Fruit fly (Drosophila melanogaster): ENCODE data around the gene GIIIspla2.

Gene GIIIspla2

DNA sequence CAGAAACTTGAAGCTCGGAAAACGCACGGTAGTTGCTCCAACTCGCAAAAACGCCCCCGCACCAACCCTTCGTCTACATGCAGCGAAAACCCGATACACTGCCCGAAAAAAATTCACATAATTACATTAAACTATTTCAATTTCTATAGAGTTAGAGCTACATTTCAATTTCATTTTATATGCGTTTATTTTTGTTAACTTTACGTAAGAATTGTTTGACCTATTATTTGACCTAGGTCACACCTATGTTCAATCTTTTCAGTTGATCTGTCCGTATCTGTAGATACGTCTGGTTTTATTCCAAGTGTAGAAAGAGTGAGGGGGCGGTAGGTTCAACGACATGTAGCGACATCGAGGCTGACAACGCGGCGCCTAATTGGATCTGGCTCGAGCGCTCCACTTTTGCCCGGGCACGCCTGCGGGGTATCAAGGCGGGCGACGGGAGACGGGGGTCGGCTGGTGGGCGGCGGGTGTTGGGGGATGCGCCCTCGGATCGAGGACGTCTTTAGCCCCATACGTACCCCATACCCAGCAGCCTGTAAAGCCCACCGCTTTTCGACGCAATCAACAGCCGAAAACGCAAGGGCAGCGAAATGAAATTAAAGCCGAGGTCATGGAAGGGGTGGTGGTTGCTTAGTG, 45.4 kb downstream of the GIIIspla2 start:
- TF ChIP-seq Dll (optimal IDR thresholded peaks at IDR 0.05) (no peak), EcR (GFP tag; optimal IDR thresholded peaks at IDR 0.05) (no peak), pan (optimal IDR thresholded peaks at IDR 0.05) (no peak), usp (GFP tag; optimal IDR thresholded peaks at IDR 0.05) (no peak)

DNA sequence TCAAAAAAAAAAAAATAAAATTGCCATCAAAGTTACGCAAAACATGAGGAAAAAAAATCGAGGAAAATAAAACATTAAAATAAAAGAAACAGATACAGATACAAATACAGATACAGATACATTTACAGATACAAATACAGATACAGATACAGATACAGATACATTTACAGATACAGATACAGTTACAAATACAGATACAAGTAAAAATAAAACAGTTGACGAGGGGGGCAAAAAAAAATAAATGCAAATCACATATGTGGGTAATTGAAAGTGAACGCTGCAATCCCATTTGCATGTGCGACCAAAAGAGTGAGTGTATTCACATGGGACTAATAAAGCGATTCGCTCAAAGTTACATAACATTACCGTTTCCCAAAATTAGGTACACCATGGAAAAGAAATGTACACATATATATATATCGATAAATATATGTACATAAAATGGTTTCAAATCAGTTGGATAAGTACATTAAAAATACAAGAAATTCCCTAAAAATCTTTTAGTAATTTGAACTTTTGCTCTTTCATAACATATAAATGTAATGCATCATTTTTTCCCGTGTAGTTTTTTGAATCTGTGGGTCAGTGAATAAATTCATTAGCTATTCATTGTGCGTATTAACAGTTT, 48.3 kb downstream of the GIIIspla2 start:
- no peak for TF ChIP-seq EcR (GFP tag; optimal IDR thresholded peaks at IDR 0.05)
- TF ChIP-seq usp (GFP tag; optimal IDR thresholded peaks at IDR 0.05) = no peak
- TF ChIP-seq CG8478 (optimal IDR thresholded peaks at IDR 0.05) = no peak

DNA sequence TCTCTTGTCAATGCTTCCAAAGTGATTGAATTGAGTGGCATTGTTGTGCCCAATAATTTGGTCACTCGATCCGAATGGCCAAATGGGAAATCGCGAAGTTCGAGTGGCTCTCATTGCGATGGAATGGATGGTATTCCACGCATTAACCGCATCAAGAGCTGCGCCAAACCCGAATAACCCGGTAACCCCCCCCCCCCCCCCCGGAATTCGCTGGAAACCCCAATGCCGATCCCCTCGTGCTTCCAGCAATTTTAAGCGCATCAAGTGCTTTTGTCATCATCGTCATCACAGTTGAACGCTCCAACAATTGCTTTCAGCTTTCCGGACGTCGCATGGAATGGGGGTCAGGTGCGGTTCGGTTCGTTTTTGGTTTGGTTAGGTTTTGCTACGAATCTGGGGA, 49.1 kb downstream of the GIIIspla2 start:
- no peak for TF ChIP-seq pan (optimal IDR thresholded peaks at IDR 0.05)
- TF ChIP-seq psq (optimal IDR thresholded peaks at IDR 0.05) = no peak
- TF ChIP-seq Dll (optimal IDR thresholded peaks at IDR 0.05) = no peak
- no peak for TF ChIP-seq usp (GFP tag; optimal IDR thresholded peaks at IDR 0.05)
- TF ChIP-seq EcR (GFP tag; optimal IDR thresholded peaks at IDR 0.05) = no peak
- no peak for TF ChIP-seq CG8478 (optimal IDR thresholded peaks at IDR 0.05)

DNA sequence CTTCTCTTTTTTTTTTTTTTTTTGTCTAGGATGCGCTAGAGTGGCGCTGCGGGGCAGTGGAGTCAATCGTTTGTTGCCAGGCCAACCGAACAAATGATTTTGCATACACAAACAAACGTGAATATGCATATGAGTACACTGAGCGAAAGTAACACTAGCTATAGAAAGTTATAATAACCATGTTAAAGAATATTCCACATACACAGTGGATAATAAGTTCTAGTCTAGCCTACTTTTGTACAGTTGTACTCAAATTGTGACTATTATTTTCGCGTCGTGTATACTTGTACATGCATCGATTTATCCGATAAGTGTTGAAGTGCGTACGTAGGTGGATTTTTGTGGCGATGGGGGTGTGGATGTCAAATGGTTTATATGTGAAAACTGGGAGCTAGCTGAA, 49.6 kb downstream of the GIIIspla2 start:
- TF ChIP-seq psq (optimal IDR thresholded peaks at IDR 0.05) (no peak), CG8478 (optimal IDR thresholded peaks at IDR 0.05) (no peak)
